Fruit fly (Drosophila melanogaster) whole organism, adult: ENCODE data around the gene CG32756.

Experiments
- CG33017 ChIP-seq: fragments of 200-800 bp; sonication (Bioruptor generic); optimal IDR thresholded peaks from 2 replicates; lab custom pipeline; 2018; ENCODE audit warnings: missing biosample characterization, mild to moderate bottlenecking, missing genetic modification characterization, moderate library complexity
- pad ChIP-seq: fragments of 200-800 bp; sonication (Bioruptor generic); optimal IDR thresholded peaks from 3 replicates; lab custom pipeline; 2017; ENCODE audit warnings: missing biosample characterization, missing genetic modification characterization, mild to moderate bottlenecking, moderate library complexity, missing genetic modification reagents

DNA sequence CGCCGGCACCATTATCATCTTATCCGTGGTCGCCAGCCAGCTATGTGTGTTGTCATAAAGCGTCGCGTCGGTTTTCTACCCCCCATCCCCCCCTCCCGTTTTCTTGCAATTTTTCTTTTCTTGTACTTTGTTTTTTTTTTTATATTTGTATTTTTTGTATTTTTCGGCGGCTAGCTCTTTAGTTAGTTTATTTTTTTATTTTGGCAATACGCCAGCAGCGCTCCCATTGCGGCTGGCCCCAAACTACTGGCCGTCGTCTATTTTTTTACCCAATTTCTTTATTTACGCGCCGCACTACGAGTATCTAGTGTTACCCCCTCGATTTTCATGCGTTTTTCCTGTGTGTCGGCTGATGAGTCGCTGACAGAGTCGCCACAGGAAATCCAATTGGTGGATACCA is 35.9 kb downstream of the CG32756 start:
- TF ChIP-seq pad (GFP tag; lab: Kevin White, UChicago) (no peak), CG33017 (tag; lab: Kevin White, UChicago) (no peak)
